Fruit fly (Drosophila melanogaster) whole organism, prepupa: ENCODE measurements around the gene Ts.

Experiments
- Blimp-1 ChIP-seq: fragments of 200-800 bp; sonication (Bioruptor generic); optimal IDR thresholded peaks from 3 replicates; lab custom pipeline; 2017; ENCODE audit warnings: missing biosample characterization, missing genetic modification characterization, mild to moderate bottlenecking, moderate library complexity, missing genetic modification reagents
- CG10631 ChIP-seq: fragments of 200-800 bp; sonication (Bioruptor generic); optimal IDR thresholded peaks from 2 replicates; lab custom pipeline; 2016; ENCODE audit warnings: missing biosample characterization, missing genetic modification characterization
- CG10669 ChIP-seq: fragments of 200-800 bp; sonication (Bioruptor generic); optimal IDR thresholded peaks from 3 replicates; lab custom pipeline; 2018; ENCODE audit warnings: missing biosample characterization, mild to moderate bottlenecking, missing genetic modification characterization, moderate library complexity
- CG11294 ChIP-seq: fragments of 200-800 bp; sonication (Bioruptor generic); IDR thresholded peaks from 2 replicates; pipeline ENCODE4 v1.3.6; 2022; ENCODE audit warnings: missing biosample characterization, missing genetic modification characterization
- CG11762 ChIP-seq: fragments of 200-800 bp; sonication (Bioruptor generic); optimal IDR thresholded peaks from 3 replicates; lab custom pipeline; 2016; ENCODE audit warnings: missing biosample characterization, missing genetic modification characterization; ENCODE audit not compliant: insufficient read depth
- CG11902 ChIP-seq: fragments of 200-800 bp; sonication (Bioruptor generic); optimal IDR thresholded peaks from 3 replicates; lab custom pipeline; 2016; ENCODE audit warnings: missing biosample characterization, missing genetic modification characterization
- CG1621 ChIP-seq: fragments of 200-800 bp; sonication (Bioruptor generic); optimal IDR thresholded peaks from 3 replicates; lab custom pipeline; 2018; ENCODE audit warnings: missing biosample characterization, mild to moderate bottlenecking, missing genetic modification characterization
- CG16779 ChIP-seq: fragments of 200-800 bp; sonication (Bioruptor generic); optimal IDR thresholded peaks from 3 replicates; lab custom pipeline; 2017; ENCODE audit warnings: missing biosample characterization, mild to moderate bottlenecking, missing genetic modification characterization
- CG3032 ChIP-seq: fragments of 200-800 bp; optimal IDR thresholded peaks from 2 replicates; lab custom pipeline; 2019; ENCODE audit warnings: missing biosample characterization, mild to moderate bottlenecking, missing genetic modification characterization, moderate library complexity
- CG31627 ChIP-seq: fragments of 200-800 bp; sonication (Bioruptor generic); optimal IDR thresholded peaks from 3 replicates; lab custom pipeline; 2016; ENCODE audit warnings: missing biosample characterization, missing genetic modification characterization
- CG32006 ChIP-seq: fragments of 200-800 bp; sonication (Bioruptor generic); optimal IDR thresholded peaks from 3 replicates; lab custom pipeline; 2017; ENCODE audit warnings: missing biosample characterization, mild to moderate bottlenecking, missing genetic modification characterization
- CG34406 ChIP-seq: fragments of 200-800 bp; sonication (Bioruptor generic); optimal IDR thresholded peaks from 3 replicates; lab custom pipeline; 2016; ENCODE audit warnings: missing biosample characterization, missing genetic modification characterization
- CG3919 ChIP-seq: fragments of 200-800 bp; sonication (Bioruptor generic); optimal IDR thresholded peaks from 3 replicates; lab custom pipeline; 2016; ENCODE audit warnings: missing biosample characterization, missing genetic modification characterization
- CG4318 ChIP-seq: fragments of 200-800 bp; sonication (Bioruptor generic); optimal IDR thresholded peaks from 3 replicates; lab custom pipeline; 2017; ENCODE audit warnings: missing biosample characterization, mild to moderate bottlenecking, missing genetic modification characterization
- CG6163 ChIP-seq: fragments of 200-800 bp; sonication (Bioruptor generic); IDR thresholded peaks from 3 replicates; pipeline ENCODE4 v1.3.6; 2022; ENCODE audit warnings: missing biosample characterization, missing genetic modification characterization
- CG6792 ChIP-seq: fragments of 200-800 bp; sonication (Bioruptor generic); optimal IDR thresholded peaks from 3 replicates; lab custom pipeline; 2016; ENCODE audit warnings: missing biosample characterization, missing genetic modification characterization
- CG6854 ChIP-seq: fragments of 200-800 bp; sonication (Bioruptor generic); optimal IDR thresholded peaks from 2 replicates; lab custom pipeline; 2017; ENCODE audit warnings: missing biosample characterization, mild to moderate bottlenecking, missing genetic modification characterization
- CG7368 ChIP-seq: fragments of 200-800 bp; sonication (Bioruptor generic); optimal IDR thresholded peaks from 3 replicates; lab custom pipeline; 2016; ENCODE audit warnings: missing biosample characterization, missing genetic modification characterization
- CG8119 ChIP-seq: fragments of 200-800 bp; sonication (Bioruptor generic); IDR thresholded peaks from 3 replicates; pipeline ENCODE4 v1.3.6; 2022; ENCODE audit warnings: missing biosample characterization, missing genetic modification characterization
- CG8319 ChIP-seq: fragments of 200-800 bp; sonication (Bioruptor generic); optimal IDR thresholded peaks from 3 replicates; lab custom pipeline; 2016; ENCODE audit warnings: missing biosample characterization, missing genetic modification characterization
- Eip75B ChIP-seq: fragments of 200-800 bp; sonication (Bioruptor generic); optimal IDR thresholded peaks from 3 replicates; lab custom pipeline; 2016; ENCODE audit warnings: missing biosample characterization, missing genetic modification characterization
- Eip93F ChIP-seq: fragments of 200-800 bp; sonication (Bioruptor generic); optimal IDR thresholded peaks from 2 replicates; lab custom pipeline; 2016; ENCODE audit warnings: missing biosample characterization, mild to moderate bottlenecking, missing genetic modification characterization
- Ets21C ChIP-seq: fragments of 200-800 bp; sonication (Bioruptor generic); optimal IDR thresholded peaks from 3 replicates; lab custom pipeline; 2016; ENCODE audit warnings: missing biosample characterization, missing genetic modification characterization
- Ets96B ChIP-seq: fragments of 200-800 bp; optimal IDR thresholded peaks from 2 replicates; lab custom pipeline; 2019; ENCODE audit warnings: missing biosample characterization, mild to moderate bottlenecking, missing genetic modification characterization, moderate library complexity
- Hr38 ChIP-seq: sonication (Bioruptor generic); optimal IDR thresholded peaks from 2 replicates; lab custom pipeline; 2016; ENCODE audit warnings: missing biosample characterization, missing genetic modification characterization
- Hr39 ChIP-seq: fragments of 200-800 bp; sonication (Bioruptor generic); optimal IDR thresholded peaks from 2 replicates; lab custom pipeline; 2016; ENCODE audit warnings: missing biosample characterization, missing genetic modification characterization
- Hr4 ChIP-seq: fragments of 200-800 bp; sonication (Bioruptor generic); optimal IDR thresholded peaks from 3 replicates; lab custom pipeline; 2016; ENCODE audit warnings: missing biosample characterization, missing genetic modification characterization
- Lpt ChIP-seq: fragments of 200-800 bp; sonication (Bioruptor generic); optimal IDR thresholded peaks from 3 replicates; lab custom pipeline; 2016; ENCODE audit warnings: missing biosample characterization, missing genetic modification characterization
- Met ChIP-seq: fragments of 200-800 bp; sonication (Bioruptor generic); optimal IDR thresholded peaks from 3 replicates; lab custom pipeline; 2016; ENCODE audit warnings: missing biosample characterization, missing genetic modification characterization
- Sox102F ChIP-seq: fragments of 200-800 bp; sonication (Bioruptor generic); optimal IDR thresholded peaks from 2 replicates; lab custom pipeline; 2016; ENCODE audit warnings: missing biosample characterization, mild to moderate bottlenecking, missing genetic modification characterization
- Sox15 ChIP-seq: fragments of 200-800 bp; sonication (Bioruptor generic); optimal IDR thresholded peaks from 3 replicates; lab custom pipeline; 2016; ENCODE audit warnings: missing biosample characterization, missing genetic modification characterization
- achi ChIP-seq: fragments of 200-800 bp; sonication (Bioruptor generic); optimal IDR thresholded peaks from 3 replicates; lab custom pipeline; 2016; ENCODE audit warnings: missing biosample characterization, missing genetic modification characterization
- acj6 ChIP-seq: fragments of 200-800 bp; sonication (Bioruptor generic); optimal IDR thresholded peaks from 3 replicates; lab custom pipeline; 2016; ENCODE audit warnings: missing biosample characterization, missing genetic modification characterization
- dac ChIP-seq: fragments of 200-800 bp; sonication (Bioruptor generic); optimal IDR thresholded peaks from 2 replicates; lab custom pipeline; 2017; ENCODE audit warnings: missing biosample characterization, mild to moderate bottlenecking, missing genetic modification characterization
- dsx ChIP-seq: fragments of 200-800 bp; optimal IDR thresholded peaks from 3 replicates; lab custom pipeline; 2019; ENCODE audit warnings: missing biosample characterization, mild to moderate bottlenecking, missing genetic modification characterization, moderate library complexity; ENCODE audit not compliant: poor library complexity, severe bottlenecking
- eg ChIP-seq: fragments of 200-800 bp; sonication (Bioruptor generic); IDR thresholded peaks from 3 replicates; pipeline ENCODE4 v1.3.6; 2022; ENCODE audit warnings: missing biosample characterization, missing genetic modification characterization
- esn ChIP-seq: fragments of 200-800 bp; sonication (Bioruptor generic); optimal IDR thresholded peaks from 2 replicates; lab custom pipeline; 2016; ENCODE audit warnings: missing biosample characterization, mild to moderate bottlenecking, missing genetic modification characterization, moderate library complexity
- fd59A ChIP-seq: fragments of 200-800 bp; sonication (Bioruptor generic); optimal IDR thresholded peaks from 2 replicates; lab custom pipeline; 2017; ENCODE audit warnings: missing biosample characterization, mild to moderate bottlenecking, missing genetic modification characterization, missing genetic modification reagents
- fkh ChIP-seq: fragments of 200-800 bp; sonication (Bioruptor generic); optimal IDR thresholded peaks from 3 replicates; lab custom pipeline; 2017; ENCODE audit warnings: missing biosample characterization, mild to moderate bottlenecking, missing genetic modification characterization, moderate library complexity
- lz ChIP-seq: fragments of 200-800 bp; sonication (Bioruptor generic); optimal IDR thresholded peaks from 3 replicates; lab custom pipeline; 2016; ENCODE audit warnings: missing biosample characterization, missing genetic modification characterization
- net ChIP-seq: fragments of 200-800 bp; sonication (Bioruptor generic); optimal IDR thresholded peaks from 3 replicates; lab custom pipeline; 2016; ENCODE audit warnings: missing biosample characterization, missing genetic modification characterization
- salr ChIP-seq, 2 experiments: fragments of 200-800 bp; sonication (Bioruptor generic); optimal IDR thresholded peaks; 3 replicates each; lab custom pipeline; 2016 to 2018; ENCODE audit warnings: missing biosample characterization in 2 of 2, missing genetic modification characterization in 2 of 2, mild to moderate bottlenecking in 1 of 2
- spab ChIP-seq: fragments of 200-800 bp; sonication (Bioruptor generic); optimal IDR thresholded peaks from 2 replicates; lab custom pipeline; 2017; ENCODE audit warnings: missing biosample characterization, mild to moderate bottlenecking, missing genetic modification characterization, missing genetic modification reagents
- ss ChIP-seq, 2 experiments: fragments of 200-800 bp; sonication (Bioruptor generic); optimal IDR thresholded peaks; 2 replicates in 1 of 2; 3 replicates in 1 of 2; lab custom pipeline; 2017 to 2018; ENCODE audit warnings: mild to moderate bottlenecking in 2 of 2, missing biosample characterization in 2 of 2, missing genetic modification characterization in 2 of 2, moderate library complexity in 1 of 2
- svp ChIP-seq: fragments of 200-800 bp; sonication (Bioruptor generic); peaks from one replicate; lab custom pipeline; 2016; ENCODE audit warnings: missing biosample characterization, missing genetic modification characterization
- vri ChIP-seq: fragments of 200-800 bp; sonication (Bioruptor generic); optimal IDR thresholded peaks from 3 replicates; lab custom pipeline; 2016; ENCODE audit warnings: missing biosample characterization, mild to moderate bottlenecking, missing genetic modification characterization

Ts gene

DNA sequence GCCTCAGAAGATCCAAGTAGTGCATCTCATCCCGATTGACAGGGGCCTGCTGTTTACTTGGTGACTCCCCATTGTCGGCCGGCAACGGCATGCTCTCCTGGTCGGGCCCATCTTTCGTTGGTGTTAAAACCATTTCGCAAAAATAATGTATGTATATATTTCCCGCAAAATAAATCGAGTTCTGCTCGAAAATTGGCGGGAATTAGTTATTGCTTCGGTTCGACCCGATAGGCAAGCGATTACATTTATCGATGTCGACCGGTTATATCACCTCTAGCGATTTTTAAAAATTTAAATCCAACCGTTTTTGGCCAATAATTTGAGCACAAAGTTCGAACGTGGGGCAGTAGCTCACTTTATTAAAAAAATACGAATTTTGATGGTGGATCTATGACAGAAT, at the start of gene Ts:
TSS of gene Ts (minus strand) at position 201 of the 400 bp plus-strand sequence.
- no peak for TF ChIP-seq esn (GFP tag; lab: Kevin White, UChicago)
- no peak for TF ChIP-seq CG6163 (GFP tag; lab: Robert Waterston, UW)
- no peak for TF ChIP-seq spab

DNA sequence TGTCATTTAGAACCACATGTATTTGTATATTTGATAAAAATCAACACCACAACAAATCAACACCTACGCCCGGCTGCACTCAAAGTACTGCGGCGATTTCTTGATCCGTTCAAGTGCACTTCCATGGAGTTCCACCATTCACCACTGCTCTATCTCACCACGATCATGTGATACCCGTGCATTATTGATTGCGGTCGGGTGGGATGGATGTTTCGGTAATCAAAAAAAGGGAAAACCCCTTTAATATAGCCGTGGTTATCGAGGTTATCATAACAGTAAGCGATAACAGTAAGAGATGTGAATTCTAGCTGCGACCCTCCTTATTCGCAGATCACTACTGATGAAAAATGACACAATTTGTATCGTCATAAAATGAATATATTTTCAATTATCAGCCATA, 48.8 kb upstream of the Ts start, which contains the start of the genes CG17224 and CG17264:
TSS of gene CG17224 (minus strand) at position 97 of the 400 bp plus-strand sequence.
TSS of gene CG17264 (plus strand) at position 297 of the 400 bp plus-strand sequence.
- TF ChIP-seq svp (peak; percentile 83), CG8119 (GFP tag; lab: Robert Waterston, UW) (no peak)

DNA sequence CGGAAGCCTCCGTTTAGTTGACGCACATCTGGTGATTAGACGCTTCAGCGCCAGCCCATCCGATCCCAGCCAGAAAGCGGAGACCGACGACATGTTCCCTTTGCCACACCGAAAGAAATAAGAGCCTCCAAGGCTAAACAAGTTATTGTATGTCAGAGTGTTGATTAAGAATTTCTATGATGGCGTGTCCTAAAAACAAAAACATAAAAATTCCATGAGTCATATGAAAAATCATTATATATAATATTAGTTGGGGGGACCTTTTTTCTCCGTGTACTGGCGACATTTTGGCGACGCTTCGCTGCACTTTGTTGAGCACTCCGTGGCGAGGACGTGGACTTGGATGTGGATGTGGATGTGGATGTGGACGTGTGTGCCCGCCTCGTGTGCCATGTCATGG, 43.3 kb upstream of the Ts start:
- TF ChIP-seq CG34406 = peak; percentile 35
- peak; percentile 43 for TF ChIP-seq lz
- no peak for TF ChIP-seq Ets21C
- TF ChIP-seq achi = peak; percentile 58
- peak in 1 of 2 experiments; percentile 9 for TF ChIP-seq ss (GFP tag; optimal IDR thresholded peaks at IDR 0.05; lab: Kevin White, UChicago)
- TF ChIP-seq Hr39 (GFP tag; lab: Kevin White, UChicago) = peak; percentile 48
- TF ChIP-seq CG6163 (GFP tag; lab: Robert Waterston, UW) = peak; percentile 89
- TF ChIP-seq CG3919 (GFP tag; lab: Kevin White, UChicago) = peak; percentile 70
- TF ChIP-seq Met (GFP tag; lab: Kevin White, UChicago) = no peak
- no peak for TF ChIP-seq spab
- TF ChIP-seq CG31627 (GFP tag; lab: Kevin White, UChicago) = peak; percentile 37
- TF ChIP-seq Eip93F = no peak
- peak; percentile 62; the same call in 1 of the 2 replicates for TF ChIP-seq CG11294 (GFP tag; lab: Robert Waterston, UW)
- no peak for TF ChIP-seq CG4318 (GFP tag; lab: Kevin White, UChicago)
- no peak for TF ChIP-seq CG10669 (GFP tag; lab: Kevin White, UChicago)
- TF ChIP-seq CG1621 = peak; percentile 21
- peak; percentile 18 for TF ChIP-seq CG16779 (tag; lab: Kevin White, UChicago)
- peak; percentile 41 for TF ChIP-seq Eip75B (GFP tag; lab: Kevin White, UChicago)
- peak; percentile 82 for TF ChIP-seq eg
- TF ChIP-seq salr (GFP tag; optimal IDR thresholded peaks at IDR 0.05; lab: Kevin White, UChicago) = peak in 1 of 2 experiments; percentile 61
- no peak for TF ChIP-seq CG8319 (GFP tag; lab: Kevin White, UChicago)
- no peak for TF ChIP-seq CG6854
- no peak for TF ChIP-seq Sox15 (GFP tag; lab: Kevin White, UChicago)
- TF ChIP-seq Hr38 (GFP tag; lab: Kevin White, UChicago) = no peak
- TF ChIP-seq CG11902 (GFP tag; lab: Kevin White, UChicago) = no peak
- TF ChIP-seq esn (GFP tag; lab: Kevin White, UChicago) = peak; percentile 53
- TF ChIP-seq Sox102F (GFP tag; lab: Kevin White, UChicago) = peak; percentile 39
- TF ChIP-seq CG3032 (tag; lab: Kevin White, UChicago) = peak; percentile 33
- TF ChIP-seq Hr4 (GFP tag; lab: Kevin White, UChicago) = peak; percentile 83
- TF ChIP-seq CG7368 = no peak
- no peak for TF ChIP-seq fkh (GFP tag; lab: Kevin White, UChicago)
- TF ChIP-seq dac (GFP tag; lab: Kevin White, UChicago) = peak; percentile 42
- peak; percentile 12 for TF ChIP-seq vri (GFP tag; lab: Kevin White, UChicago)
- peak; percentile 37 for TF ChIP-seq CG11762 (GFP tag; lab: Kevin White, UChicago)
- TF ChIP-seq acj6 (GFP tag; lab: Kevin White, UChicago) = no peak
- TF ChIP-seq net (GFP tag; lab: Kevin White, UChicago) = peak; percentile 67
- peak; percentile 37 for TF ChIP-seq CG6792
- peak; percentile 38 for TF ChIP-seq dsx (GFP tag; lab: Kevin White, UChicago)
- TF ChIP-seq svp = peak; percentile 42
- peak; percentile 76 for TF ChIP-seq CG8119 (GFP tag; lab: Robert Waterston, UW)
- TF ChIP-seq fd59A = peak; percentile 27
- no peak for TF ChIP-seq CG10631 (GFP tag; lab: Kevin White, UChicago)
- TF ChIP-seq Ets96B (tag; lab: Kevin White, UChicago) = peak; percentile 46
- TF ChIP-seq Blimp-1 (GFP tag; lab: Kevin White, UChicago) = no peak
- peak; percentile 71 for TF ChIP-seq Lpt (GFP tag; lab: Kevin White, UChicago)
- peak; percentile 86 for TF ChIP-seq CG32006 (GFP tag; lab: Kevin White, UChicago)
